Fruit fly (Drosophila melanogaster): ENCODE data around the gene mew.

mew gene

dm6 chrX:13287854-13288376 lies 29.6 kb upstream of the mew start, which contains the start of gene Remo (continued):
- TF ChIP-seq fd64A (GFP tag; optimal IDR thresholded peaks at IDR 0.05) = no peak
- no peak for TF ChIP-seq ranshi (GFP tag; IDR thresholded peaks at IDR 0.05)
- no peak for TF ChIP-seq tll (GFP tag; optimal IDR thresholded peaks at IDR 0.05)
- TF ChIP-seq Kr (GFP tag; optimal IDR thresholded peaks at IDR 0.05) = no peak
- TF ChIP-seq ap (GFP tag; IDR thresholded peaks at IDR 0.05) = no peak
- no peak for TF ChIP-seq CG8478 (optimal IDR thresholded peaks at IDR 0.05)
- TF ChIP-seq grau (tag; optimal IDR thresholded peaks at IDR 0.05) = no peak
- TF ChIP-seq CG7839 (tag; optimal IDR thresholded peaks at IDR 0.05) = no peak
- no peak for TF ChIP-seq CG4730 (GFP tag; IDR thresholded peaks at IDR 0.05)
- TF ChIP-seq Neu2 (GFP tag; optimal IDR thresholded peaks at IDR 0.05; ENCODE audit: borderline replicate concordance) = no peak
- no peak for TF ChIP-seq GATAe (GFP tag; conservative IDR thresholded peaks at IDR 0.05)
- no peak for TF ChIP-seq luna (GFP tag; optimal IDR thresholded peaks at IDR 0.05)
- no peak for TF ChIP-seq sob (GFP tag; IDR thresholded peaks at IDR 0.05)
- TF ChIP-seq amos (GFP tag; IDR thresholded peaks at IDR 0.05; ENCODE audit: partially characterized antibody) = peak; percentile 84
- no peak for TF ChIP-seq corto (GFP tag; optimal IDR thresholded peaks at IDR 0.05)
- TF ChIP-seq Doc3 (GFP tag; IDR thresholded peaks at IDR 0.05; ENCODE audit: partially characterized antibody) = 0 out of 3 replicates have a peak, but pooled peaks have one; percentile 53
- TF ChIP-seq CG30403 (GFP tag; optimal IDR thresholded peaks at IDR 0.05) = peak; percentile 1
- TF ChIP-seq CG4328 (GFP tag; optimal IDR thresholded peaks at IDR 0.05) = no peak
- TF ChIP-seq onecut (GFP tag; IDR thresholded peaks at IDR 0.05) = no peak
- TF ChIP-seq prd (optimal IDR thresholded peaks at IDR 0.05) = no peak
- no peak for TF ChIP-seq prd (GFP tag; IDR thresholded peaks at IDR 0.05)
- no peak for TF ChIP-seq CG18262 (tag; optimal IDR thresholded peaks at IDR 0.05)
- no peak for TF ChIP-seq gcm (GFP tag; optimal IDR thresholded peaks at IDR 0.05)
- TF ChIP-seq CG42726 (GFP tag; IDR thresholded peaks at IDR 0.05; ENCODE audit: partially characterized antibody) = peak; percentile 72; the same call in 1 of the 2 replicates
- TF ChIP-seq jing (GFP tag; optimal IDR thresholded peaks at IDR 0.05) = no peak
- TF ChIP-seq pzg (GFP tag; optimal IDR thresholded peaks at IDR 0.05) = peak; percentile 92
- no peak for TF ChIP-seq nau (GFP tag; optimal IDR thresholded peaks at IDR 0.05)
- TF ChIP-seq Lhr (GFP tag; optimal IDR thresholded peaks at IDR 0.05) = peak; percentile 73
- TF ChIP-seq CG9609 (GFP tag; optimal IDR thresholded peaks at IDR 0.05) = no peak
- TF ChIP-seq Max (GFP tag; optimal IDR thresholded peaks at IDR 0.05) = no peak
- TF ChIP-seq CG16813 (GFP tag; IDR thresholded peaks at IDR 0.05; ENCODE audit: partially characterized antibody) = peak; percentile 79
- no peak for TF ChIP-seq CG2875 (GFP tag; optimal IDR thresholded peaks at IDR 0.05)
- TF ChIP-seq knrl (GFP tag; IDR thresholded peaks at IDR 0.05; ENCODE audit: partially characterized antibody) = peak; percentile 79
- TF ChIP-seq pho (GFP tag; optimal IDR thresholded peaks at IDR 0.05) = no peak
- TF ChIP-seq CG14667 (GFP tag; IDR thresholded peaks at IDR 0.05) = no peak
- TF ChIP-seq Ets65A (GFP tag) = no peak
- peak; percentile 60 for TF ChIP-seq YL-1 (GFP tag; optimal IDR thresholded peaks at IDR 0.05)
- TF ChIP-seq seq (GFP tag; IDR thresholded peaks at IDR 0.05) = no peak
- peak; percentile 64; the same call in 2 of the 3 replicates for TF ChIP-seq CG34422 (GFP tag; IDR thresholded peaks at IDR 0.05)
- no peak for TF ChIP-seq CG10462 (GFP tag; optimal IDR thresholded peaks at IDR 0.05)
- TF ChIP-seq Hr39 (optimal IDR thresholded peaks at IDR 0.05) = no peak
- peak; percentile 76 for TF ChIP-seq Opbp (GFP tag; IDR thresholded peaks at IDR 0.05; ENCODE audit: partially characterized antibody)
- no peak for TF ChIP-seq D (optimal IDR thresholded peaks at IDR 0.05)
- TF ChIP-seq D (GFP tag; optimal IDR thresholded peaks at IDR 0.05) = no peak
- TF ChIP-seq CG6683 (GFP tag; optimal IDR thresholded peaks at IDR 0.05) = no peak
- peak; percentile 62 for TF ChIP-seq CG17186 (GFP tag; optimal IDR thresholded peaks at IDR 0.05)
- no peak for TF ChIP-seq dmrt11E (tag; optimal IDR thresholded peaks at IDR 0.05)
- TF ChIP-seq mld (GFP tag; IDR thresholded peaks at IDR 0.05; ENCODE audit: partially characterized antibody) = no peak
- TF ChIP-seq C15 (GFP tag; IDR thresholded peaks at IDR 0.05) = no peak
- no peak for TF ChIP-seq CG10979 (tag; optimal IDR thresholded peaks at IDR 0.05)
- TF ChIP-seq slbo (GFP tag; IDR thresholded peaks at IDR 0.05) = no peak
